Worm (Caenorhabditis elegans) whole organism, L2 larva: ENCODE results near the gene F12A10.1.

Experiments
- R02D3.7 ChIP-seq: fragments of 150-350 bp; optimal IDR thresholded peaks from 2 replicates; lab custom pipeline; 2014; ENCODE audit warnings: missing biosample characterization, missing genetic modification characterization
- ama-1 ChIP-seq: fragments of 150-350 bp; optimal IDR thresholded peaks from 2 replicates; lab custom pipeline; 2018; ENCODE audit warnings: inconsistent platforms
- egl-27 ChIP-seq: sonication (generic microtip); optimal IDR thresholded peaks from 3 replicates; lab custom pipeline; 2017; ENCODE audit warnings: missing biosample characterization, missing genetic modification reagents, missing genetic modification characterization
- zag-1 ChIP-seq: fragments of 150-350 bp; optimal IDR thresholded peaks from 2 replicates; lab custom pipeline; 2014; ENCODE audit warnings: missing biosample characterization, missing genetic modification characterization

ce11 chrII:5498156-5498739, 1.9 kb downstream of the F12A10.1 start, which contains the start of the genes suex-1 and F12A10.9:
- TF ChIP-seq ama-1 (lab: Kevin White, UChicago), result no peak
- TF ChIP-seq zag-1 (tag; lab: Kevin White, UChicago), result no peak
- TF ChIP-seq egl-27 (tag; lab: Kevin White, UChicago), result no peak
- TF ChIP-seq R02D3.7, result no peak
